Worm (Caenorhabditis elegans) whole organism, L3 larva: ENCODE measurements around the gene R07B1.11.

Experiments
- ZK546.5 ChIP-seq: sonication (generic microtip); optimal IDR thresholded peaks from 2 replicates; lab custom pipeline; 2017; ENCODE audit warnings: missing biosample characterization, missing genetic modification characterization
- aly-2 ChIP-seq: fragments of 150-350 bp; optimal IDR thresholded peaks from 2 replicates; lab custom pipeline; 2014; ENCODE audit warnings: missing biosample characterization, missing genetic modification characterization
- ceh-16 ChIP-seq: sonication (generic microtip); optimal IDR thresholded peaks from 2 replicates; lab custom pipeline; 2017; ENCODE audit warnings: missing biosample characterization, missing genetic modification characterization
- ceh-82 ChIP-seq: fragments of 150-350 bp; optimal IDR thresholded peaks from 2 replicates; lab custom pipeline; 2014; ENCODE audit warnings: missing biosample characterization, missing genetic modification characterization
- egl-27 ChIP-seq: sonication (generic microtip); optimal IDR thresholded peaks from 4 replicates; lab custom pipeline; 2017; ENCODE audit warnings: missing biosample characterization, missing genetic modification reagents, missing genetic modification characterization
- fkh-10 ChIP-seq: sonication (generic microtip); optimal IDR thresholded peaks from 2 replicates; lab custom pipeline; 2017; ENCODE audit warnings: missing biosample characterization, missing genetic modification reagents, missing genetic modification characterization
- lsy-12 ChIP-seq: sonication (generic microtip); optimal IDR thresholded peaks from 2 replicates; lab custom pipeline; 2016; ENCODE audit warnings: mild to moderate bottlenecking, missing genetic modification characterization, missing compliant biosample characterization
- mdl-1 ChIP-seq: fragments of 150-350 bp; optimal IDR thresholded peaks from 2 replicates; lab custom pipeline; 2014; ENCODE audit warnings: missing biosample characterization, missing genetic modification characterization
- nhr-76 ChIP-seq: fragments of 150-350 bp; sonication (generic microtip); optimal IDR thresholded peaks from 5 replicates; lab custom pipeline; 2014; ENCODE audit warnings: missing biosample characterization, missing genetic modification characterization
- skn-1 ChIP-seq: fragments of 150-350 bp; optimal IDR thresholded peaks from 2 replicates; lab custom pipeline; 2014; ENCODE audit warnings: missing biosample characterization, missing genetic modification characterization
- unc-39 ChIP-seq: sonication (generic microtip); optimal IDR thresholded peaks from 4 replicates; lab custom pipeline; 2017; ENCODE audit warnings: missing biosample characterization, missing genetic modification characterization
- unc-62 ChIP-seq: fragments of 150-350 bp; sonication (generic microtip); optimal IDR thresholded peaks from 4 replicates; lab custom pipeline; 2014; ENCODE audit warnings: missing biosample characterization, missing genetic modification reagents, missing genetic modification characterization
- ztf-11 ChIP-seq: fragments of 150-350 bp; optimal IDR thresholded peaks from 2 replicates; lab custom pipeline; 2014; ENCODE audit warnings: missing biosample characterization, missing genetic modification characterization

- TF ChIP-seq ZK546.5 (tag; lab: Kevin White, UChicago) (no peak), mdl-1 (tag; lab: Kevin White, UChicago) (no peak), nhr-76 (tag; lab: Kevin White, UChicago) (no peak), egl-27 (no peak), unc-62 (GFP tag; lab: Kevin White, UChicago) (no peak), ceh-82 (tag; lab: Kevin White, UChicago) (no peak), fkh-10 (GFP tag; lab: Kevin White, UChicago) (no peak), ztf-11 (no peak), skn-1 (no peak), aly-2 (tag; lab: Kevin White, UChicago) (no peak), lsy-12 (tag; lab: Kevin White, UChicago) (no peak), ceh-16 (tag; lab: Kevin White, UChicago) (no peak), unc-39 (no peak)
Measured at ce11 chrX:9882112-9882511, 25.4 kb downstream of the R07B1.11 start, which contains the start of gene glo-1.
